Fruit fly (Drosophila melanogaster) whole organism, embryonic: ENCODE results near the gene ttm50.

Source experiments
- Ada2b ChIP-seq: fragments of 200-800 bp; sonication (Bioruptor generic); IDR thresholded peaks from 2 replicates; pipeline ENCODE4 v1.3.6; 2022; ENCODE audit warnings: missing biosample characterization, missing genetic modification characterization
- Asciz ChIP-seq: fragments of 200-800 bp; sonication (Bioruptor generic); optimal IDR thresholded peaks from 2 replicates; lab custom pipeline; 2017; ENCODE audit warnings: missing biosample characterization, mild to moderate bottlenecking, missing genetic modification characterization, missing genetic modification reagents
- CG12391 ChIP-seq: fragments of 200-800 bp; sonication (Bioruptor generic); optimal IDR thresholded peaks from 3 replicates; lab custom pipeline; 2018; ENCODE audit warnings: missing biosample characterization, mild to moderate bottlenecking, missing genetic modification characterization, moderate library complexity
- CG13123 ChIP-seq: fragments of 200-800 bp; sonication (Bioruptor generic); optimal IDR thresholded peaks from 2 replicates; lab custom pipeline; 2016; ENCODE audit warnings: missing biosample characterization, missing genetic modification characterization
- CG13296 ChIP-seq: fragments of 200-800 bp; sonication (Bioruptor generic); optimal IDR thresholded peaks from 3 replicates; lab custom pipeline; 2018; ENCODE audit warnings: missing biosample characterization, mild to moderate bottlenecking, missing genetic modification characterization
- CG14710 ChIP-seq: fragments of 200-800 bp; sonication (Bioruptor generic); optimal IDR thresholded peaks from 3 replicates; lab custom pipeline; 2019; ENCODE audit warnings: missing biosample characterization, mild to moderate bottlenecking, missing genetic modification characterization, moderate library complexity
- CG15011 ChIP-seq: fragments of 200-800 bp; sonication (Bioruptor generic); optimal IDR thresholded peaks from 3 replicates; lab custom pipeline; 2018; ENCODE audit warnings: missing biosample characterization, mild to moderate bottlenecking, missing genetic modification characterization
- CG1603 ChIP-seq: fragments of 200-800 bp; sonication (Bioruptor generic); optimal IDR thresholded peaks from 2 replicates; lab custom pipeline; 2019; ENCODE audit warnings: missing biosample characterization, mild to moderate bottlenecking, missing genetic modification characterization, moderate library complexity
- CG17568 ChIP-seq: fragments of 200-800 bp; sonication (Bioruptor generic); optimal IDR thresholded peaks from 2 replicates; lab custom pipeline; 2018; ENCODE audit warnings: missing biosample characterization, mild to moderate bottlenecking, missing genetic modification characterization, moderate library complexity
- CG17802 ChIP-seq: fragments of 200-800 bp; sonication (Bioruptor generic); optimal IDR thresholded peaks from 2 replicates; lab custom pipeline; 2018; ENCODE audit warnings: missing biosample characterization, mild to moderate bottlenecking, missing genetic modification characterization, moderate library complexity
- CG2199 ChIP-seq: fragments of 200-800 bp; sonication (Bioruptor generic); IDR thresholded peaks from 3 replicates; pipeline ENCODE4 v1.3.6; 2022; ENCODE audit warnings: missing biosample characterization, missing genetic modification characterization
- CG2875 ChIP-seq: fragments of 200-800 bp; sonication (Bioruptor generic); optimal IDR thresholded peaks from 2 replicates; lab custom pipeline; 2017; ENCODE audit warnings: missing biosample characterization, mild to moderate bottlenecking, missing genetic modification characterization, missing genetic modification reagents
- CG5180 ChIP-seq: fragments of 200-800 bp; sonication (Bioruptor generic); optimal IDR thresholded peaks from 3 replicates; lab custom pipeline; 2017; ENCODE audit warnings: missing biosample characterization, missing genetic modification characterization, mild to moderate bottlenecking, moderate library complexity, missing genetic modification reagents
- CG5953 ChIP-seq: fragments of 200-800 bp; sonication (Bioruptor generic); IDR thresholded peaks from 2 replicates; pipeline ENCODE4 v1.3.6; 2022; ENCODE audit warnings: missing biosample characterization, missing genetic modification characterization
- CG7271 ChIP-seq: fragments of 200-800 bp; sonication (Bioruptor generic); optimal IDR thresholded peaks from 2 replicates; lab custom pipeline; 2018; ENCODE audit warnings: missing biosample characterization, mild to moderate bottlenecking, missing genetic modification characterization, moderate library complexity
- CG8924 ChIP-seq: fragments of 200-800 bp; optimal IDR thresholded peaks from 3 replicates; lab custom pipeline; 2019; ENCODE audit warnings: missing biosample characterization, mild to moderate bottlenecking, missing genetic modification characterization, moderate library complexity
- E2f1 ChIP-seq: fragments of 200-800 bp; sonication (Bioruptor generic); IDR thresholded peaks from 2 replicates; pipeline ENCODE4 v1.3.6; 2022; ENCODE audit warnings: missing biosample characterization, missing genetic modification characterization
- HLHmδ ChIP-seq: fragments of 200-800 bp; sonication (Bioruptor generic); optimal IDR thresholded peaks from 2 replicates; lab custom pipeline; 2018; ENCODE audit warnings: missing biosample characterization, mild to moderate bottlenecking, missing genetic modification characterization, moderate library complexity
- Hey ChIP-seq: fragments of 200-800 bp; sonication (Bioruptor generic); optimal IDR thresholded peaks from 3 replicates; lab custom pipeline; 2018; ENCODE audit warnings: missing biosample characterization, mild to moderate bottlenecking, missing genetic modification characterization
- Lpt ChIP-seq: fragments of >200 bp; optimal IDR thresholded peaks from 2 replicates; lab custom pipeline; 2018; ENCODE audit warnings: missing biosample characterization, missing genetic modification characterization
- MBD-R2 ChIP-seq: fragments of 200-800 bp; sonication (Bioruptor generic); IDR thresholded peaks from 2 replicates; pipeline ENCODE4 v1.3.6; 2022; ENCODE audit warnings: missing biosample characterization, missing genetic modification characterization
- Rx ChIP-seq: fragments of 200-800 bp; sonication (Bioruptor generic); IDR thresholded peaks from 2 replicates; pipeline ENCODE4 v1.3.6; 2022; ENCODE audit warnings: missing biosample characterization, missing genetic modification characterization
- Usf ChIP-seq: fragments of 200-800 bp; sonication (Bioruptor generic); optimal IDR thresholded peaks from 2 replicates; lab custom pipeline; 2017; ENCODE audit warnings: missing genotype, missing biosample characterization, missing genetic modification characterization
- YL-1 ChIP-seq: fragments of 200-800 bp; sonication (Bioruptor generic); optimal IDR thresholded peaks from 3 replicates; lab custom pipeline; 2017; ENCODE audit warnings: missing biosample characterization, mild to moderate bottlenecking, missing genetic modification characterization
- ase ChIP-seq: fragments of 200-800 bp; sonication (Bioruptor generic); IDR thresholded peaks from 3 replicates; pipeline ENCODE4 v1.3.6; 2022; ENCODE audit warnings: missing biosample characterization, missing genetic modification characterization
- az2 ChIP-seq: fragments of 200-800 bp; sonication (Bioruptor generic); optimal IDR thresholded peaks from 3 replicates; lab custom pipeline; 2016; ENCODE audit warnings: missing biosample characterization, missing genetic modification characterization
- bbx ChIP-seq: fragments of 200-800 bp; sonication (Bioruptor generic); IDR thresholded peaks from 2 replicates; pipeline ENCODE4 v1.3.6; 2022; ENCODE audit warnings: missing biosample characterization, missing genetic modification characterization; ENCODE audit not compliant: partially characterized antibody
- bigmax ChIP-seq: fragments of 200-800 bp; sonication (Bioruptor generic); optimal IDR thresholded peaks from 2 replicates; lab custom pipeline; 2018; ENCODE audit warnings: missing biosample characterization, mild to moderate bottlenecking, missing genetic modification characterization
- cas ChIP-seq: fragments of 200-800 bp; sonication (Bioruptor generic); IDR thresholded peaks from 2 replicates; pipeline ENCODE4 v1.3.6; 2022; ENCODE audit warnings: missing biosample characterization, missing genetic modification characterization
- chm ChIP-seq: fragments of 200-800 bp; sonication (Bioruptor generic); IDR thresholded peaks from 2 replicates; pipeline ENCODE4 v1.3.6; 2022; ENCODE audit warnings: missing biosample characterization, missing genetic modification characterization
- dmrt99B ChIP-seq: fragments of 200-800 bp; sonication (Bioruptor generic); optimal IDR thresholded peaks from 2 replicates; lab custom pipeline; 2018; ENCODE audit warnings: missing biosample characterization, mild to moderate bottlenecking, missing genetic modification characterization, moderate library complexity
- eve ChIP-seq, 2 experiments: fragments of >200 bp; optimal IDR thresholded peaks; 2 replicates each; lab custom pipeline; 2017; ENCODE audit warnings: missing biosample characterization in 2 of 2, missing genetic modification characterization in 2 of 2
- fd64A ChIP-seq: fragments of 200-800 bp; sonication (Bioruptor generic); optimal IDR thresholded peaks from 3 replicates; lab custom pipeline; 2018; ENCODE audit warnings: missing biosample characterization, mild to moderate bottlenecking, missing genetic modification characterization
- fru ChIP-seq: fragments of >200 bp; optimal IDR thresholded peaks from 2 replicates; lab custom pipeline; 2017
- gce ChIP-seq: fragments of 200-800 bp; sonication (Bioruptor generic); IDR thresholded peaks from 3 replicates; pipeline ENCODE4 v1.3.6; 2022; ENCODE audit warnings: missing biosample characterization, missing genetic modification characterization
- grau ChIP-seq: fragments of 200-800 bp; optimal IDR thresholded peaks from 3 replicates; lab custom pipeline; 2019; ENCODE audit warnings: missing biosample characterization, mild to moderate bottlenecking, missing genetic modification characterization, moderate library complexity
- knrl ChIP-seq: fragments of 200-800 bp; sonication (Bioruptor generic); IDR thresholded peaks from 3 replicates; pipeline ENCODE4 v1.3.6; 2022; ENCODE audit warnings: missing biosample characterization, missing genetic modification characterization; ENCODE audit not compliant: partially characterized antibody
- lov ChIP-seq, 2 experiments: fragments of 200-800 bp in 1 of 2; fragments of >200 bp in 1 of 2; sonication (Bioruptor generic) in 1 of 2; IDR thresholded peaks in 1 of 2; optimal IDR thresholded peaks in 1 of 2; 2 replicates in 1 of 2; 3 replicates in 1 of 2; pipeline versions ENCODE4 v1.3.6 to Lab custom; 2017 to 2022; ENCODE audit warnings: missing biosample characterization in 1 of 2, missing genetic modification characterization in 1 of 2
- nau ChIP-seq: fragments of 200-800 bp; sonication (Bioruptor generic); optimal IDR thresholded peaks from 3 replicates; lab custom pipeline; 2017; ENCODE audit warnings: missing biosample characterization, mild to moderate bottlenecking, missing genetic modification characterization, missing genetic modification reagents
- pan ChIP-seq, 4 experiments: fragments of >200 bp in 3 of 4; fragments of 200-800 bp in 1 of 4; sonication (Bioruptor generic) in 1 of 4; optimal IDR thresholded peaks in 3 of 4; IDR thresholded peaks in 1 of 4; 2 replicates each; pipeline versions ENCODE4 v1.3.6 to Lab custom; 2017 to 2022; ENCODE audit warnings: missing biosample characterization in 2 of 4, missing genetic modification characterization in 2 of 4, mixed read lengths in 1 of 4
- pb ChIP-seq: fragments of 200-800 bp; sonication (Bioruptor generic); optimal IDR thresholded peaks from 3 replicates; lab custom pipeline; 2016; ENCODE audit warnings: missing biosample characterization, missing genetic modification characterization
- pnt ChIP-seq: fragments of 200-800 bp; sonication (Bioruptor generic); optimal IDR thresholded peaks from 3 replicates; lab custom pipeline; 2016; ENCODE audit warnings: missing biosample characterization, missing genetic modification characterization
- pzg ChIP-seq: fragments of 200-800 bp; sonication (Bioruptor generic); optimal IDR thresholded peaks from 3 replicates; lab custom pipeline; 2018; ENCODE audit warnings: missing biosample characterization, mild to moderate bottlenecking, missing genetic modification characterization, moderate library complexity
- ro ChIP-seq: fragments of 200-800 bp; sonication (Bioruptor generic); IDR thresholded peaks from 2 replicates; pipeline ENCODE4 v1.3.6; 2022; ENCODE audit warnings: missing biosample characterization, missing genetic modification characterization
- salm ChIP-seq: fragments of 200-800 bp; sonication (Bioruptor generic); optimal IDR thresholded peaks from 2 replicates; lab custom pipeline; 2018; ENCODE audit warnings: missing biosample characterization, mild to moderate bottlenecking, missing genetic modification characterization
- slbo ChIP-seq: fragments of 200-800 bp; sonication (Bioruptor generic); IDR thresholded peaks from 2 replicates; pipeline ENCODE4 v1.3.6; 2022; ENCODE audit warnings: missing biosample characterization, missing genetic modification characterization
- sqz ChIP-seq: fragments of 200-800 bp; sonication (Bioruptor generic); optimal IDR thresholded peaks from 3 replicates; lab custom pipeline; 2018; ENCODE audit warnings: missing biosample characterization, mild to moderate bottlenecking, missing genetic modification characterization
- tgo ChIP-seq: fragments of 200-800 bp; sonication (Bioruptor generic); IDR thresholded peaks from 3 replicates; pipeline ENCODE4 v1.3.6; 2022; ENCODE audit warnings: missing biosample characterization, missing genetic modification characterization
- tna ChIP-seq: fragments of 200-800 bp; sonication (Bioruptor generic); IDR thresholded peaks from 2 replicates; pipeline ENCODE4 v1.3.6; 2022; ENCODE audit warnings: missing biosample characterization, missing genetic modification characterization; ENCODE audit not compliant: partially characterized antibody
- zfh2 ChIP-seq: fragments of 200-800 bp; sonication (Bioruptor generic); optimal IDR thresholded peaks from 2 replicates; lab custom pipeline; 2016; ENCODE audit warnings: missing biosample characterization, missing genetic modification characterization

Gene ttm50

dm6 chrX:2743020-2743419 lies 11.0 kb upstream of the ttm50 start (continued):
- peak; percentile 85 for TF ChIP-seq MBD-R2 (GFP tag; lab: Robert Waterston, UW)
- no peak for TF ChIP-seq HLHmδ
- TF ChIP-seq pb, result peak; percentile 53
- peak; percentile 2 for TF ChIP-seq pzg (GFP tag; lab: Kevin White, UChicago)
- TF ChIP-seq E2f1 (GFP tag; lab: Robert Waterston, UW), result peak; percentile 85
- TF ChIP-seq salm (tag; lab: Kevin White, UChicago), result peak; percentile 4
- peak; percentile 96 for TF ChIP-seq slbo (GFP tag; lab: Robert Waterston, UW)
- TF ChIP-seq ro, result no peak
- TF ChIP-seq pnt (GFP tag; lab: Kevin White, UChicago), result peak; percentile 68
- TF ChIP-seq CG2875 (GFP tag; lab: Kevin White, UChicago), result peak; percentile 48
- peak; percentile 73 for TF ChIP-seq CG15011 (GFP tag; lab: Kevin White, UChicago)
- peak; percentile 78 for TF ChIP-seq CG13296 (GFP tag; lab: Kevin White, UChicago)
- peak; percentile 93 for TF ChIP-seq Ada2b (GFP tag; lab: Robert Waterston, UW)
- TF ChIP-seq CG5953 (GFP tag; lab: Robert Waterston, UW), result peak; percentile 62
- TF ChIP-seq bbx, result no peak
- TF ChIP-seq tna (GFP tag; lab: Robert Waterston, UW), result no peak
- peak; percentile 20 for TF ChIP-seq CG1603
- TF ChIP-seq grau (tag; lab: Kevin White, UChicago), result peak; percentile 73
- peak; percentile 80 for TF ChIP-seq dmrt99B (tag; lab: Kevin White, UChicago)
- TF ChIP-seq sqz (GFP tag; lab: Kevin White, UChicago), result no peak
- no peak for TF ChIP-seq bigmax (GFP tag; lab: Kevin White, UChicago)
- no peak for TF ChIP-seq eve (GFP tag; optimal IDR thresholded peaks at IDR 0.05; lab: Kevin White, UChicago)
- peak; percentile 41 for TF ChIP-seq CG5180 (GFP tag; lab: Kevin White, UChicago)
- no peak for TF ChIP-seq CG14710
- TF ChIP-seq Rx (GFP tag; lab: Robert Waterston, UW), result peak; percentile 79
- TF ChIP-seq fru (lab: Kevin White, UChicago), result no peak
- TF ChIP-seq Asciz (GFP tag; lab: Kevin White, UChicago), result peak; percentile 47
- TF ChIP-seq chm (GFP tag; lab: Robert Waterston, UW), result peak; percentile 56; the same call in 1 of the 2 replicates
- peak; percentile 89 for TF ChIP-seq zfh2 (GFP tag; lab: Kevin White, UChicago)
- no peak for TF ChIP-seq pan (optimal IDR thresholded peaks at IDR 0.05; lab: Kevin White, UChicago)
- peak in 1 of 2 experiments; percentile 93 for TF ChIP-seq pan (GFP tag; optimal IDR thresholded peaks at IDR 0.05 in 1 of 2, IDR thresholded peaks at IDR 0.05 in 1 of 2)
- TF ChIP-seq tgo (GFP tag; lab: Robert Waterston, UW), result peak; percentile 87
- TF ChIP-seq cas (GFP tag; lab: Robert Waterston, UW), result peak; percentile 84
- TF ChIP-seq nau, result peak; percentile 66
- peak; percentile 64 for TF ChIP-seq CG12391 (tag; lab: Kevin White, UChicago)
- TF ChIP-seq CG8924, result peak; percentile 52
- TF ChIP-seq CG17802 (tag; lab: Kevin White, UChicago), result no peak
- peak; percentile 59 for TF ChIP-seq CG17568 (GFP tag; lab: Kevin White, UChicago)
- TF ChIP-seq Hey, result peak; percentile 29
- TF ChIP-seq Usf, result peak; percentile 49
- no peak for TF ChIP-seq fd64A (GFP tag; lab: Kevin White, UChicago)
- TF ChIP-seq CG13123 (GFP tag; lab: Kevin White, UChicago), result no peak
- no peak for TF ChIP-seq CG7271 (tag; lab: Kevin White, UChicago)
- TF ChIP-seq gce, result peak; percentile 54; the same call in 1 of the 3 replicates
- TF ChIP-seq Lpt (GFP tag; lab: Kevin White, UChicago), result no peak
- no peak for TF ChIP-seq lov (optimal IDR thresholded peaks at IDR 0.05; lab: Kevin White, UChicago)
- TF ChIP-seq lov (GFP tag; IDR thresholded peaks at IDR 0.05; lab: Robert Waterston, UW), result peak; percentile 79; the same call in 2 of the 3 replicates
- no peak for TF ChIP-seq CG2199 (GFP tag; lab: Robert Waterston, UW)
- no peak for TF ChIP-seq knrl (GFP tag; lab: Robert Waterston, UW)
- TF ChIP-seq az2 (GFP tag; lab: Kevin White, UChicago), result peak; percentile 67
- peak; percentile 85; the same call in 2 of the 3 replicates for TF ChIP-seq ase (GFP tag; lab: Robert Waterston, UW)
- TF ChIP-seq YL-1 (GFP tag; lab: Kevin White, UChicago), result no peak
